Worm (Caenorhabditis elegans) whole organism, early embryonic: Measurements from ENCODE around the gene ptp-5.1.

Source experiments
- F13C5.2 ChIP-seq: sonication (generic microtip); optimal IDR thresholded peaks from 2 replicates; lab custom pipeline; 2017; ENCODE audit warnings: mild to moderate bottlenecking, missing genetic modification characterization, inconsistent platforms, missing compliant biosample characterization
- aly-1 ChIP-seq: sonication (generic microtip); optimal IDR thresholded peaks from 2 replicates; lab custom pipeline; 2016; ENCODE audit warnings: missing genetic modification characterization, missing compliant biosample characterization
- ama-1 ChIP-seq: fragments of 150-350 bp; optimal IDR thresholded peaks from 2 replicates; lab custom pipeline; 2014
- ceh-36 ChIP-seq: sonication (generic microtip); optimal IDR thresholded peaks from 2 replicates; lab custom pipeline; 2016; ENCODE audit warnings: missing genetic modification characterization, inconsistent platforms, missing compliant biosample characterization
- hnd-1 ChIP-seq: sonication (generic microtip); optimal IDR thresholded peaks from 2 replicates; lab custom pipeline; 2016; ENCODE audit warnings: missing genetic modification characterization, missing compliant biosample characterization
- pes-1 ChIP-seq: fragments of 200-800 bp; sonication (Bioruptor generic); IDR thresholded peaks from 2 replicates; pipeline ENCODE4 v1.3.6; 2022; ENCODE audit warnings: missing genetic modification reagents, missing genetic modification characterization, missing compliant biosample characterization
- tbx-11 ChIP-seq: fragments of 200-800 bp; sonication (Bioruptor generic); IDR thresholded peaks from 2 replicates; pipeline ENCODE4 v1.3.6; 2022; ENCODE audit warnings: missing genetic modification characterization, missing compliant biosample characterization
- tbx-37 ChIP-seq: fragments of 200-800 bp; sonication (Bioruptor generic); conservative IDR thresholded peaks from 2 replicates; pipeline ENCODE4 v1.3.6; 2022; ENCODE audit warnings: missing genetic modification reagents, missing genetic modification characterization, missing compliant biosample characterization

- no peak for TF ChIP-seq tbx-37 (GFP tag; lab: Robert Waterston, UW)
- no peak for TF ChIP-seq F13C5.2 (tag; lab: Kevin White, UChicago)
- no peak for TF ChIP-seq ceh-36 (tag; lab: Kevin White, UChicago)
- TF ChIP-seq pes-1 (GFP tag; lab: Robert Waterston, UW), result no peak
- TF ChIP-seq tbx-11 (GFP tag; lab: Robert Waterston, UW), result no peak
- no peak for TF ChIP-seq ama-1
- TF ChIP-seq hnd-1, result no peak
- TF ChIP-seq aly-1 (tag; lab: Kevin White, UChicago), result no peak
Observed at ce11 chrIV:5166030-5166429, at the start of gene ptp-5.1.
